Fruit fly (Drosophila melanogaster) whole organism: ENCODE data around the gene CG6610.

Experiments used
- CG8478 ChIP-seq: fragments of >200 bp; optimal IDR thresholded peaks from 2 replicates; lab custom pipeline; 2018; ENCODE audit warnings: inconsistent platforms
- Dll ChIP-seq: fragments of >200 bp; optimal IDR thresholded peaks from 2 replicates; lab custom pipeline; 2017
- EcR ChIP-seq, 2 experiments: fragments of >200 bp; optimal IDR thresholded peaks; 2 replicates each; lab custom pipeline; 2017; ENCODE audit warnings: missing biosample characterization in 2 of 2, missing genetic modification characterization in 2 of 2, missing genetic modification reagents in 2 of 2
- pan ChIP-seq: fragments of >200 bp; optimal IDR thresholded peaks from 2 replicates; lab custom pipeline; 2017
- psq ChIP-seq: fragments of >200 bp; optimal IDR thresholded peaks from 2 replicates; lab custom pipeline; 2017
- usp ChIP-seq: fragments of >200 bp; optimal IDR thresholded peaks from 2 replicates; lab custom pipeline; 2017; ENCODE audit warnings: missing biosample characterization, missing genetic modification characterization, mixed read lengths

CG6610 gene

dm6 chr3L:6074975-6075692, at the start of gene CG6610, which contains the start of gene CG13295:
Gene CG6610 (plus strand): TSS chr3L:6075536.
Gene CG13295 (minus strand): TSS chr3L:6075245.
- no peak for TF ChIP-seq EcR (GFP tag; optimal IDR thresholded peaks at IDR 0.05; lab: Kevin White, UChicago)
- TF ChIP-seq usp (GFP tag; lab: Kevin White, UChicago), result no peak
- TF ChIP-seq CG8478 (lab: Kevin White, UChicago), result no peak
- TF ChIP-seq psq, result no peak
- TF ChIP-seq Dll (lab: Kevin White, UChicago), result no peak
- no peak for TF ChIP-seq pan

DNA sequence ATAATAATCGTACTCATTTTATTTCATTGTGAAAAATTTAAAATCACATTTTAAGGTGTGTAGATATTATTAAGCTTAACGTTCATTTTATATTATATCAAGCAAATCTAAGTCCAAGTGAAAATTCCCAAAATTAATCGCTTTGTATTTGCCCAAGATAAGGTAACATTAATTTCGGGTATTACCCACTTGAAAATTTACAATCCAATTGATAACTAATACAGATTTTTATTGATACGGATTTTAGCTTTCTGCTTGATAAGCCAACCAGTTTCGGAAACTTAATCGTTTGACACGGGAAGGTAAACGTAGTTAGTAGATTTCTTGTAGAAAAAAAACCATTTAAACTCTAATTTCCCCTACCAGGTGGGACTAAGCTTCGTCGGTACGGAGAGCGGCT, 42.3 kb upstream of the CG6610 start:
- no peak for TF ChIP-seq EcR (GFP tag; optimal IDR thresholded peaks at IDR 0.05; lab: Kevin White, UChicago)
- TF ChIP-seq CG8478 (lab: Kevin White, UChicago), result no peak
- TF ChIP-seq Dll (lab: Kevin White, UChicago), result no peak
- no peak for TF ChIP-seq usp (GFP tag; lab: Kevin White, UChicago)
- no peak for TF ChIP-seq pan
- TF ChIP-seq psq, result no peak

dm6 chr3L:6034511-6034910, 40.8 kb upstream of the CG6610 start, which contains the start of gene CG10477:
Gene CG10477 (minus strand): TSS chr3L:6034611.
- TF ChIP-seq pan, result no peak
- TF ChIP-seq usp (GFP tag; lab: Kevin White, UChicago), result no peak
- TF ChIP-seq psq, result no peak
- no peak for TF ChIP-seq CG8478 (lab: Kevin White, UChicago)
- TF ChIP-seq EcR (GFP tag; optimal IDR thresholded peaks at IDR 0.05; lab: Kevin White, UChicago), result no peak
- no peak for TF ChIP-seq Dll (lab: Kevin White, UChicago)

DNA sequence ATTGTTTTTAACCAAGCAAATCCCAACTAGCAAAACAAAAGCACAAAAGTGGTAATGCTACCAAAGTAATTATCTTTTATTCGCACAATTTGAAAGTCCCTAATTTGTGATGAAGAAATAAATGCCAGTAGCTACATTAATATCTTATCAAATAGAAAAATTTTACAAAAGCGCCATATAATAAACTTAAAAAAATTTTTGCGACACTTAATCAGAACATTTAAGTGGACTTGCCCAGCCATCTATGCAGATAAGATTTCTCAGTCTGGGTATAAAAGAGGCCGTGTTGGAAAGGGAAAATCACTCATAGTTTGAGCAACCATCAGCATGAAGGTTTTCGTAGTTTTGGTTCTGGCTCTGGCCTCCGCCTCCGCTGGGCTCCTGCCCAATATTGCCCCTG, 40.4 kb upstream of the CG6610 start, which contains the start of gene yip7:
yip7 (plus strand) TSS at position 301 of the 400 bp plus-strand sequence.
- TF ChIP-seq Dll (lab: Kevin White, UChicago) (no peak), usp (GFP tag; lab: Kevin White, UChicago) (no peak), pan (no peak), EcR (GFP tag; optimal IDR thresholded peaks at IDR 0.05; lab: Kevin White, UChicago) (no peak), CG8478 (lab: Kevin White, UChicago) (no peak), psq (no peak)

DNA sequence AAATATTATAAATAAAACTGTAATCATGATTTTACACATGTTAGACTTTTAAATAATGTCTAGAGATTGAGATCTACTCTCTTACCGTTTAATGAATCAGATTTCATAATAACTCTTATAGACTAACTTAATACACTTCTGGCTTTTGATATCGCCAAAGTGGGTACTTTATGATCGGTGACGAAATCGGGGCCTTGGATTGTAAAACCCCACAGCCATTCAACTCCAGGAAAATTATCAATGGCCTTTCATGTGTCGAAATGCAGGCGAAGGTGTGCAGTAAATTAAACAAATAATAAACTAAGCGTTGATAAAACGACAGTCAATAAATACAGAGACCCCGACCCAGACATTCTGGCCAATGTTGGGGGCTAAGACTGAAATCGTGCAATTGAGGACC, 39.2 kb upstream of the CG6610 start:
- TF ChIP-seq pan (no peak), EcR (GFP tag; optimal IDR thresholded peaks at IDR 0.05; lab: Kevin White, UChicago) (no peak), usp (GFP tag; lab: Kevin White, UChicago) (no peak), CG8478 (lab: Kevin White, UChicago) (no peak), Dll (lab: Kevin White, UChicago) (no peak), psq (no peak)

- TF ChIP-seq CG8478 (lab: Kevin White, UChicago) (no peak), pan (no peak), Dll (lab: Kevin White, UChicago) (no peak), usp (GFP tag; lab: Kevin White, UChicago) (no peak), psq (no peak), EcR (GFP tag; optimal IDR thresholded peaks at IDR 0.05; lab: Kevin White, UChicago) (no peak)
These were observed 38.5 kb upstream of the CG6610 start, which contains the start of gene CG6462 for dm6 chr3L:6036811-6037210. Gene CG6462 (plus strand): TSS chr3L:6037111.

dm6 chr3L:6038720-6039205, 36.6 kb upstream of the CG6610 start, which contains the start of gene Jon65Aiv:
Gene Jon65Aiv (plus strand): TSS chr3L:6039155.
- TF ChIP-seq EcR (GFP tag; optimal IDR thresholded peaks at IDR 0.05; lab: Kevin White, UChicago), result no peak
- TF ChIP-seq pan, result no peak
- TF ChIP-seq usp (GFP tag; lab: Kevin White, UChicago), result no peak
- no peak for TF ChIP-seq CG8478 (lab: Kevin White, UChicago)
- no peak for TF ChIP-seq Dll (lab: Kevin White, UChicago)
- TF ChIP-seq psq, result no peak

- TF ChIP-seq EcR (GFP tag; optimal IDR thresholded peaks at IDR 0.05; lab: Kevin White, UChicago) (no peak), usp (GFP tag; lab: Kevin White, UChicago) (no peak), CG8478 (lab: Kevin White, UChicago) (no peak), Dll (lab: Kevin White, UChicago) (no peak), psq (no peak)
These were observed 25.0 kb upstream of the CG6610 start, which contains the start of gene Jon65Aiii for dm6 chr3L:6050230-6050807. Gene Jon65Aiii (plus strand): TSS chr3L:6050757.

- TF ChIP-seq CG8478 (lab: Kevin White, UChicago), result no peak
- no peak for TF ChIP-seq EcR (GFP tag; optimal IDR thresholded peaks at IDR 0.05; lab: Kevin White, UChicago)
- no peak for TF ChIP-seq psq
These were observed 23.3 kb upstream of the CG6610 start, which contains the start of gene Jon65Aii for dm6 chr3L:6052021-6052420. Gene Jon65Aii (plus strand): TSS chr3L:6052321.

DNA sequence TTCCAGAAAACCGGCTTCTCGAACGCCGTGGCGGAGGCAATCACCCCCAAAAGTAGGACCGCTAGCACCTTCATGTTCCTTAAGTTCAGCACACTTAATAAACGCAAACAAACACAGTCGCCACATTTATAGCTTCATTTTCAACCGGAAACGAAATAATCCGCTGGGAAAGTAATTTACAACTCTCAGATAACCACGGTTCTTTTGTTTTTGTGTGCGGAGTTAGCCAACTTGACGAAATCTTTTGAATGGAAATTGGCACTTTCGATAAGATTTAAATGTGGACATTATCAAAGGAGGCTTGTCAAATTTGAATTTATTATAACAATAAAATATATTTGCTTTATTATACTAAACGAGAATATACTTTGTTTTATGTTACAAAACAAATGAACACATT, 21.0 kb upstream of the CG6610 start, which contains the start of gene Jon65Ai:
Jon65Ai (minus strand) TSS at position 101 of the 400 bp plus-strand sequence.
- TF ChIP-seq Dll (lab: Kevin White, UChicago) (no peak), pan (no peak), CG8478 (lab: Kevin White, UChicago) (no peak), usp (GFP tag; lab: Kevin White, UChicago) (no peak), EcR (GFP tag; optimal IDR thresholded peaks at IDR 0.05; lab: Kevin White, UChicago) (no peak), psq (no peak)

DNA sequence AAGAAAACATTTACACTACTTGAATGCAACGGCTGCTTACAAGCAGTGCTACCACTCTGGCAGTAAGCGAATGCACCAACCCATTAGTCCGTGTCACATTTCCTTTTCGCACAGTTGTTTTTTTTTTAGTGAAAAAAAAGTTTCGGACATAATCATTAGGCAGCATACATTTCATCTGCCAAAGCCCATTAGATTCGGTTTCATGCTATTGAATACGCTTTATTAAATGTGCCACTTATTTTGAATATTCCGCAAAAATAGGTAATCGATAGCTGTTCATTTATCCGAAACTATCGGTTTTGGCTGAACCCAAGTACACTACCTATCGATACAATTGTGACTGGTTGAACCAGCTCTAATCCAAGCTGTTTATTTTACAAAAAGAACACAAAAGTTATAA, 20.5 kb upstream of the CG6610 start, which contains the start of gene tant:
tant (plus strand) TSS at position 334 of the 400 bp plus-strand sequence.
- TF ChIP-seq Dll (lab: Kevin White, UChicago), result no peak
- no peak for TF ChIP-seq pan
- TF ChIP-seq CG8478 (lab: Kevin White, UChicago), result no peak
- TF ChIP-seq usp (GFP tag; lab: Kevin White, UChicago), result no peak
- no peak for TF ChIP-seq EcR (GFP tag; optimal IDR thresholded peaks at IDR 0.05; lab: Kevin White, UChicago)
- TF ChIP-seq psq, result no peak
